Worm (Caenorhabditis elegans): ENCODE measurements around the gene ceh-53.

ce11 chrIV:3452516-3452915 is 45.5 kb upstream of the ceh-53 start:
- TF ChIP-seq nhr-77 (tag; optimal IDR thresholded peaks at IDR 0.05) (no peak), nhr-11 (tag; optimal IDR thresholded peaks at IDR 0.05) (no peak), ZK546.5 (tag; optimal IDR thresholded peaks at IDR 0.05) (no peak), zip-11 (GFP tag; IDR thresholded peaks at IDR 0.05) (no peak), arid-1 (GFP tag; conservative IDR thresholded peaks at IDR 0.05) (no peak), pha-4 (GFP tag; IDR thresholded peaks at IDR 0.05) (no peak), pha-4 (tag; optimal IDR thresholded peaks at IDR 0.05) (no peak), ama-1 (optimal IDR thresholded peaks at IDR 0.05) (no peak)
